Worm (Caenorhabditis elegans): ENCODE results near the gene Y57G11C.51.

- TF ChIP-seq pha-2 (tag; optimal IDR thresholded peaks at IDR 0.05) (no peak), fkh-10 (GFP tag; optimal IDR thresholded peaks at IDR 0.05) (no peak)
Observed at ce11 chrIV:14729272-14729671, 45.1 kb downstream of the Y57G11C.51 start.

All from whole organism, late embryonic.